Fruit fly (Drosophila melanogaster): ENCODE data around the gene Saf-B.

DNA sequence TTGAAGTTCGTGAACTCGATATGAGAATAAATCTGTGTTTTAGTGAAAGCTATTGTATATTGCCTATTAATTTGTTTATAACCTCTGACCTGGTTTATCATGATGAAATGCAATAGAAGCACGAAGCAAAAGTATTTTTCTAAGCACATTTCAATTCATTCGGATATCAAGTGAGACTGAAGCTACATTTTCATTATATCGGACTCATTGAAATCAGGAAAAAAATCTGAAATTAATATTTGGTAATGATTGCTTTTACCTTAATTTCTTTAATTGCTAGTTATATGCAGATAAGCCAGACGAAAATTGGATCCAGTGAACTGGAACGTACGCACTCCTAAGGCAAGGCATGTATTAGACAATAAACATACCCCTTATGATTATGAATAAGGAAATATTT is 23.8 kb downstream of the Saf-B start, which contains the start of gene CG33658:
- TF ChIP-seq CG17186 (GFP tag; optimal IDR thresholded peaks at IDR 0.05), result no peak
- no peak for TF ChIP-seq CG10147 (GFP tag; optimal IDR thresholded peaks at IDR 0.05)
- TF ChIP-seq dm (GFP tag; optimal IDR thresholded peaks at IDR 0.05), result no peak
- TF ChIP-seq Oaz (GFP tag; IDR thresholded peaks at IDR 0.05), result no peak
- TF ChIP-seq Hmx (GFP tag; optimal IDR thresholded peaks at IDR 0.05), result no peak
- TF ChIP-seq sim (GFP tag; IDR thresholded peaks at IDR 0.05), result no peak
- no peak for TF ChIP-seq tll (GFP tag; optimal IDR thresholded peaks at IDR 0.05)
- no peak for TF ChIP-seq crol (GFP tag; IDR thresholded peaks at IDR 0.05)
- TF ChIP-seq lov (optimal IDR thresholded peaks at IDR 0.05), result no peak
- no peak for TF ChIP-seq lov (GFP tag; IDR thresholded peaks at IDR 0.05)
- TF ChIP-seq CG16779 (GFP tag; IDR thresholded peaks at IDR 0.05), result no peak
- TF ChIP-seq cato (GFP tag; optimal IDR thresholded peaks at IDR 0.05; ENCODE audit: borderline replicate concordance), result no peak
- TF ChIP-seq CG3281 (GFP tag; optimal IDR thresholded peaks at IDR 0.05), result no peak
- no peak for TF ChIP-seq Poxn (GFP tag; IDR thresholded peaks at IDR 0.05)
- TF ChIP-seq bigmax (GFP tag; optimal IDR thresholded peaks at IDR 0.05), result no peak

Data from whole organism, embryonic.